In genomic region chr3R:15437458-15438414, dm6 we compare ENCODE assay signal across 5 fruit fly cellular contexts.
TF ChIP-seq lines count a peak whose summit lies in the region.

No protein-coding gene starts in this region.

- TF ChIP-seq CTCF in S2 (optimal IDR thresholded peaks at IDR 0.05; lab: Kevin White, UChicago): peak; percentile 93 to 96
- TF ChIP-seq CTCF in whole organism, embryonic (GFP tag; optimal IDR thresholded peaks at IDR 0.05; lab: Kevin White, UChicago): peak; percentile 96

TF ChIP-seq in whole organism, embryonic, 481 proteins besides CTCF, POLR2A, EP300 and RAD21 (continues in another document):
- no peak for TF ChIP-seq sim (GFP tag; IDR thresholded peaks at IDR 0.05; lab: Robert Waterston, UW)
- peak; percentile 96 for TF ChIP-seq Dip2 (GFP tag; IDR thresholded peaks at IDR 0.05; lab: Robert Waterston, UW)
- TF ChIP-seq Optix (GFP tag; IDR thresholded peaks at IDR 0.05; lab: Robert Waterston, UW): no peak
- TF ChIP-seq CG14667 (GFP tag; IDR thresholded peaks at IDR 0.05; lab: Robert Waterston, UW): no peak
- no peak for TF ChIP-seq exex (tag; optimal IDR thresholded peaks at IDR 0.05; lab: Kevin White, UChicago)
- TF ChIP-seq h (optimal IDR thresholded peaks at IDR 0.05; lab: Kevin White, UChicago): no peak
- TF ChIP-seq vfl (GFP tag; optimal IDR thresholded peaks at IDR 0.05; lab: Kevin White, UChicago): no peak
- TF ChIP-seq Med (GFP tag; lab: Kevin White, UChicago): peak; percentile 68
- TF ChIP-seq ara (GFP tag; IDR thresholded peaks at IDR 0.05; lab: Robert Waterston, UW): no peak
- TF ChIP-seq gsb-n (tag; optimal IDR thresholded peaks at IDR 0.05; lab: Kevin White, UChicago): peak; percentile 10
- TF ChIP-seq cg (GFP tag; optimal IDR thresholded peaks at IDR 0.05; lab: Kevin White, UChicago): peak; percentile 70
- no peak for TF ChIP-seq CG7745 (tag; optimal IDR thresholded peaks at IDR 0.05; lab: Kevin White, UChicago)
- TF ChIP-seq CG8924 (tag; optimal IDR thresholded peaks at IDR 0.05; lab: Kevin White, UChicago): no peak
- TF ChIP-seq her (GFP tag; optimal IDR thresholded peaks at IDR 0.05; lab: Kevin White, UChicago): no peak
- peak; percentile 80 for TF ChIP-seq CG12769 (tag; optimal IDR thresholded peaks at IDR 0.05; lab: Kevin White, UChicago)
- no peak for TF ChIP-seq CoRest (tag; optimal IDR thresholded peaks at IDR 0.05; lab: Kevin White, UChicago)
- no peak for TF ChIP-seq Doc3 (GFP tag; IDR thresholded peaks at IDR 0.05; lab: Robert Waterston, UW; ENCODE audit: partially characterized antibody)
- no peak for TF ChIP-seq CG17912 (GFP tag; optimal IDR thresholded peaks at IDR 0.05; lab: Kevin White, UChicago)
- TF ChIP-seq CG4282 (GFP tag; optimal IDR thresholded peaks at IDR 0.05; lab: Kevin White, UChicago): no peak
- no peak for TF ChIP-seq CG18599 (GFP tag; optimal IDR thresholded peaks at IDR 0.05; lab: Kevin White, UChicago)
- peak; percentile 84 for TF ChIP-seq kni (GFP tag; optimal IDR thresholded peaks at IDR 0.05; lab: Kevin White, UChicago)
- TF ChIP-seq ato (GFP tag; IDR thresholded peaks at IDR 0.05; lab: Robert Waterston, UW; ENCODE audit: partially characterized antibody): 0 out of 2 replicates have a peak, but pooled peaks have one; percentile 31
- TF ChIP-seq CG10209 (GFP tag; optimal IDR thresholded peaks at IDR 0.05; lab: Kevin White, UChicago): no peak

TF ChIP-seq in whole organism, prepupa, 60 proteins besides CTCF, POLR2A, EP300 and RAD21 (continues in another document):
- TF ChIP-seq CG8119 (GFP tag; IDR thresholded peaks at IDR 0.05; lab: Robert Waterston, UW) (no peak), CG6808 (GFP tag; optimal IDR thresholded peaks at IDR 0.05; lab: Kevin White, UChicago) (no peak), ss (GFP tag; optimal IDR thresholded peaks at IDR 0.05; lab: Kevin White, UChicago) (no peak), fd59A (GFP tag; optimal IDR thresholded peaks at IDR 0.05; lab: Kevin White, UChicago) (no peak), CG11294 (GFP tag; IDR thresholded peaks at IDR 0.05; lab: Robert Waterston, UW) (peak; percentile 11; the same call in 1 of the 2 replicates), CG6854 (GFP tag; optimal IDR thresholded peaks at IDR 0.05; lab: Kevin White, UChicago) (peak; percentile 86), svp (GFP tag; lab: Kevin White, UChicago) (no peak), Hr4 (GFP tag; optimal IDR thresholded peaks at IDR 0.05; lab: Kevin White, UChicago) (no peak), Lpt (GFP tag; optimal IDR thresholded peaks at IDR 0.05; lab: Kevin White, UChicago) (no peak), acj6 (GFP tag; optimal IDR thresholded peaks at IDR 0.05; lab: Kevin White, UChicago) (no peak), Met (GFP tag; optimal IDR thresholded peaks at IDR 0.05; lab: Kevin White, UChicago) (no peak), salr (GFP tag; optimal IDR thresholded peaks at IDR 0.05; lab: Kevin White, UChicago) (no peak), CG6163 (GFP tag; IDR thresholded peaks at IDR 0.05; lab: Robert Waterston, UW) (0 out of 3 replicates have a peak, but pooled peaks have one; percentile 39), eg (GFP tag; IDR thresholded peaks at IDR 0.05; lab: Robert Waterston, UW) (0 out of 3 replicates have a peak, but pooled peaks have one; percentile 51), CG15336 (GFP tag; IDR thresholded peaks at IDR 0.05; lab: Robert Waterston, UW) (peak; percentile 23; the same call in 1 of the 2 replicates), achi (GFP tag; optimal IDR thresholded peaks at IDR 0.05; lab: Kevin White, UChicago) (no peak), CG9139 (GFP tag; optimal IDR thresholded peaks at IDR 0.05; lab: Kevin White, UChicago) (no peak), CG3032 (tag; optimal IDR thresholded peaks at IDR 0.05; lab: Kevin White, UChicago) (no peak), Hr38 (GFP tag; optimal IDR thresholded peaks at IDR 0.05; lab: Kevin White, UChicago) (no peak), cyc (GFP tag; optimal IDR thresholded peaks at IDR 0.05; lab: Kevin White, UChicago) (no peak), Blimp-1 (GFP tag; optimal IDR thresholded peaks at IDR 0.05; lab: Kevin White, UChicago) (peak; percentile 99), Eip78C (GFP tag; lab: Kevin White, UChicago) (peak; percentile 66), dac (GFP tag; optimal IDR thresholded peaks at IDR 0.05; lab: Kevin White, UChicago) (no peak), esn (GFP tag; optimal IDR thresholded peaks at IDR 0.05; lab: Kevin White, UChicago) (peak; percentile 7)

TF ChIP-seq in whole organism, pupa, 21 proteins besides CTCF, POLR2A, EP300 and RAD21:
- TF ChIP-seq rn (GFP tag; IDR thresholded peaks at IDR 0.05; lab: Robert Waterston, UW) (no peak), Snoo (tag; optimal IDR thresholded peaks at IDR 0.05; lab: Kevin White, UChicago) (peak; percentile 23), CG14655 (GFP tag; optimal IDR thresholded peaks at IDR 0.05; lab: Kevin White, UChicago) (peak; percentile 20), D1 (tag; optimal IDR thresholded peaks at IDR 0.05; lab: Kevin White, UChicago) (peak; percentile 87), CG10348 (GFP tag; IDR thresholded peaks at IDR 0.05; lab: Robert Waterston, UW) (no peak), CG15710 (tag; optimal IDR thresholded peaks at IDR 0.05; lab: Kevin White, UChicago) (no peak), CG4496 (GFP tag; IDR thresholded peaks at IDR 0.05; lab: Robert Waterston, UW) (peak; percentile 29; the same call in 1 of the 3 replicates), Pif1B (GFP tag; optimal IDR thresholded peaks at IDR 0.05; lab: Kevin White, UChicago) (no peak)

TF ChIP-seq in whole organism, wandering third instar larva, 38 proteins besides CTCF, POLR2A, EP300 and RAD21:
- TF ChIP-seq Sp1 (GFP tag; optimal IDR thresholded peaks at IDR 0.05; lab: Kevin White, UChicago): no peak
- TF ChIP-seq psq (GFP tag; optimal IDR thresholded peaks at IDR 0.05; lab: Kevin White, UChicago): peak; percentile 23
- peak; percentile 31 for TF ChIP-seq fru (GFP tag; optimal IDR thresholded peaks at IDR 0.05; lab: Kevin White, UChicago)
- TF ChIP-seq br (GFP tag; optimal IDR thresholded peaks at IDR 0.05; lab: Kevin White, UChicago): no peak
- TF ChIP-seq Myc (optimal IDR thresholded peaks at IDR 0.05; lab: Kevin White, UChicago): peak; percentile 58
